Worm (Caenorhabditis elegans) whole organism, late embryonic: ENCODE results near the gene lys-1.

Experiments
- C08G9.2 ChIP-seq: sonication (generic microtip); optimal IDR thresholded peaks from 2 replicates; lab custom pipeline; 2016; ENCODE audit warnings: mild to moderate bottlenecking, missing genetic modification characterization, moderate library complexity, missing compliant biosample characterization
- C38D4.7 ChIP-seq: fragments of 200-800 bp; sonication (Bioruptor generic); optimal IDR thresholded peaks from 2 replicates; lab custom pipeline; 2018; ENCODE audit warnings: mild to moderate bottlenecking, missing genetic modification characterization, moderate library complexity, missing compliant biosample characterization
- K02D7.2 ChIP-seq: sonication (generic microtip); optimal IDR thresholded peaks from 2 replicates; lab custom pipeline; 2017; ENCODE audit warnings: mild to moderate bottlenecking, missing genetic modification characterization, missing compliant biosample characterization
- T23F11.4 ChIP-seq: fragments of 200-800 bp; sonication (Bioruptor generic); optimal IDR thresholded peaks from 2 replicates; lab custom pipeline; 2018; ENCODE audit warnings: mild to moderate bottlenecking, missing genetic modification characterization, missing compliant biosample characterization
- Y22D7AL.16 ChIP-seq: sonication (generic microtip); optimal IDR thresholded peaks from 2 replicates; lab custom pipeline; 2016; ENCODE audit warnings: missing genetic modification characterization, missing compliant biosample characterization
- ceh-14 ChIP-seq: sonication (generic microtip); optimal IDR thresholded peaks from 2 replicates; lab custom pipeline; 2016; ENCODE audit warnings: missing genotype, missing genetic modification characterization, missing compliant biosample characterization
- ceh-18 ChIP-seq: sonication (generic microtip); optimal IDR thresholded peaks from 2 replicates; lab custom pipeline; 2016; ENCODE audit warnings: missing genetic modification characterization, missing compliant biosample characterization
- ceh-19 ChIP-seq: fragments of 200-800 bp; sonication (Bioruptor generic); optimal IDR thresholded peaks from 2 replicates; lab custom pipeline; 2018; ENCODE audit warnings: mild to moderate bottlenecking, missing genetic modification characterization, missing compliant biosample characterization
- ceh-30 ChIP-seq: fragments of 150-350 bp; optimal IDR thresholded peaks from 2 replicates; lab custom pipeline; 2014; ENCODE audit warnings: missing biosample characterization, missing genetic modification characterization
- ceh-45 ChIP-seq: fragments of 200-800 bp; sonication (Bioruptor generic); IDR thresholded peaks from 2 replicates; pipeline ENCODE4 v1.3.6; 2022; ENCODE audit warnings: missing genetic modification reagents, missing genetic modification characterization, missing compliant biosample characterization
- ceh-48 ChIP-seq: sonication (generic microtip); optimal IDR thresholded peaks from 2 replicates; lab custom pipeline; 2016; ENCODE audit warnings: missing genetic modification characterization, inconsistent platforms, missing compliant biosample characterization
- ceh-9 ChIP-seq: sonication (generic microtip); optimal IDR thresholded peaks from 2 replicates; lab custom pipeline; 2016; ENCODE audit warnings: mild to moderate bottlenecking, missing genetic modification characterization, inconsistent platforms, missing compliant biosample characterization
- che-1 ChIP-seq: sonication (generic microtip); optimal IDR thresholded peaks from 2 replicates; lab custom pipeline; 2016; ENCODE audit warnings: mild to moderate bottlenecking, missing genetic modification characterization, missing compliant biosample characterization
- dmd-4 ChIP-seq: sonication (generic microtip); optimal IDR thresholded peaks from 2 replicates; lab custom pipeline; 2016; ENCODE audit warnings: borderline replicate concordance, missing genetic modification characterization, missing compliant biosample characterization
- dve-1 ChIP-seq: sonication (generic microtip); optimal IDR thresholded peaks from 2 replicates; lab custom pipeline; 2017; ENCODE audit warnings: antibody characterized with exemption, mild to moderate bottlenecking, missing genetic modification characterization, missing compliant biosample characterization
- ets-4 ChIP-seq: sonication (generic microtip); optimal IDR thresholded peaks from 2 replicates; lab custom pipeline; 2016; ENCODE audit warnings: missing genetic modification characterization, missing compliant biosample characterization
- eyg-1 ChIP-seq: sonication (generic microtip); optimal IDR thresholded peaks from 2 replicates; lab custom pipeline; 2016; ENCODE audit warnings: missing genotype, missing genetic modification characterization, missing compliant biosample characterization
- fkh-10 ChIP-seq: fragments of 150-350 bp; optimal IDR thresholded peaks from 2 replicates; lab custom pipeline; 2014; ENCODE audit warnings: missing biosample characterization, missing genetic modification reagents, missing genetic modification characterization
- fkh-6 ChIP-seq: sonication (generic microtip); optimal IDR thresholded peaks from 2 replicates; lab custom pipeline; 2016; ENCODE audit warnings: missing genetic modification characterization, missing compliant biosample characterization
- gmeb-2 ChIP-seq: sonication (generic microtip); optimal IDR thresholded peaks from 2 replicates; lab custom pipeline; 2016; ENCODE audit warnings: missing genetic modification characterization, inconsistent platforms, missing compliant biosample characterization
- hlh-13 ChIP-seq: fragments of 200-800 bp; sonication (Bioruptor generic); optimal IDR thresholded peaks from 2 replicates; lab custom pipeline; 2018; ENCODE audit warnings: mild to moderate bottlenecking, missing genetic modification characterization, missing compliant biosample characterization
- hlh-30 ChIP-seq: sonication (generic microtip); optimal IDR thresholded peaks from 2 replicates; lab custom pipeline; 2017; ENCODE audit warnings: antibody characterized with exemption, missing genetic modification characterization, missing compliant biosample characterization; ENCODE audit not compliant: insufficient read depth
- hlh-8 ChIP-seq: sonication (generic microtip); optimal IDR thresholded peaks from 2 replicates; lab custom pipeline; 2016; ENCODE audit warnings: missing genotype, missing genetic modification characterization, missing compliant biosample characterization
- lin-11 ChIP-seq: fragments of 200-800 bp; sonication (Bioruptor generic); optimal IDR thresholded peaks from 2 replicates; lab custom pipeline; 2018; ENCODE audit warnings: mild to moderate bottlenecking, missing genetic modification characterization, missing compliant biosample characterization
- madf-2 ChIP-seq: sonication (generic microtip); optimal IDR thresholded peaks from 2 replicates; lab custom pipeline; 2017; ENCODE audit warnings: missing genetic modification characterization, missing compliant biosample characterization
- odd-2 ChIP-seq: sonication (generic microtip); optimal IDR thresholded peaks from 2 replicates; lab custom pipeline; 2017; ENCODE audit warnings: antibody characterized with exemption, mild to moderate bottlenecking, missing genetic modification characterization, missing compliant biosample characterization
- pag-3 ChIP-seq: sonication (generic microtip); optimal IDR thresholded peaks from 2 replicates; lab custom pipeline; 2016; ENCODE audit warnings: missing compliant biosample characterization, missing genetic modification characterization, borderline replicate concordance
- pat-9 ChIP-seq: fragments of 200-800 bp; sonication (Bioruptor generic); optimal IDR thresholded peaks from 2 replicates; lab custom pipeline; 2018; ENCODE audit warnings: mild to moderate bottlenecking, missing genetic modification characterization, moderate library complexity, missing compliant biosample characterization
- pha-2 ChIP-seq: sonication (generic microtip); optimal IDR thresholded peaks from 2 replicates; lab custom pipeline; 2017; ENCODE audit warnings: mild to moderate bottlenecking, missing genetic modification characterization, missing compliant biosample characterization
- pha-4 ChIP-seq: fragments of 150-350 bp; optimal IDR thresholded peaks from 2 replicates; lab custom pipeline; 2018; ENCODE audit warnings: missing biosample characterization, missing genetic modification reagents, missing genetic modification characterization
- pros-1 ChIP-seq: fragments of 150-350 bp; optimal IDR thresholded peaks from 2 replicates; lab custom pipeline; 2014; ENCODE audit warnings: missing biosample characterization, missing genetic modification reagents, missing genetic modification characterization
- ref-2 ChIP-seq: sonication (generic microtip); optimal IDR thresholded peaks from 2 replicates; lab custom pipeline; 2016; ENCODE audit warnings: missing genetic modification characterization, missing compliant biosample characterization
- rnt-1 ChIP-seq: sonication (generic microtip); optimal IDR thresholded peaks from 2 replicates; lab custom pipeline; 2016; ENCODE audit warnings: missing genetic modification characterization, missing compliant biosample characterization
- sox-2 ChIP-seq: fragments of 200-800 bp; sonication (Bioruptor generic); IDR thresholded peaks from 2 replicates; pipeline ENCODE4 v1.3.6; 2022; ENCODE audit warnings: missing genetic modification reagents, missing genetic modification characterization, missing compliant biosample characterization
- sox-4 ChIP-seq: sonication (generic microtip); optimal IDR thresholded peaks from 2 replicates; lab custom pipeline; 2017; ENCODE audit warnings: mild to moderate bottlenecking, missing genetic modification characterization, inconsistent platforms, missing compliant biosample characterization
- syd-9 ChIP-seq: sonication (generic microtip); optimal IDR thresholded peaks from 2 replicates; lab custom pipeline; 2016; ENCODE audit warnings: mild to moderate bottlenecking, missing genetic modification characterization, moderate library complexity, missing compliant biosample characterization
- tbx-7 ChIP-seq: sonication (generic microtip); optimal IDR thresholded peaks from 2 replicates; lab custom pipeline; 2016; ENCODE audit warnings: missing genotype, missing genetic modification characterization, missing compliant biosample characterization
- ttx-3 ChIP-seq: sonication (generic microtip); optimal IDR thresholded peaks from 2 replicates; lab custom pipeline; 2016; ENCODE audit warnings: missing genetic modification reagents, missing genetic modification characterization, missing compliant biosample characterization
- unc-3 ChIP-seq, 2 experiments: fragments of 200-800 bp in 1 of 2; sonication (Bioruptor generic) in 1 of 2; sonication (generic microtip) in 1 of 2; conservative IDR thresholded peaks in 1 of 2; optimal IDR thresholded peaks in 1 of 2; 2 replicates each; pipeline versions ENCODE4 v1.3.6 to Lab custom; 2016 to 2022; ENCODE audit warnings: missing compliant biosample characterization in 2 of 2, missing genetic modification characterization in 2 of 2, missing genetic modification reagents in 1 of 2
- unc-42 ChIP-seq: sonication (generic microtip); optimal IDR thresholded peaks from 2 replicates; lab custom pipeline; 2016; ENCODE audit warnings: missing genotype, missing genetic modification characterization, missing compliant biosample characterization
- ztf-16 ChIP-seq: sonication (generic microtip); optimal IDR thresholded peaks from 2 replicates; lab custom pipeline; 2017; ENCODE audit warnings: missing genetic modification characterization, missing compliant biosample characterization

lys-1 gene

DNA sequence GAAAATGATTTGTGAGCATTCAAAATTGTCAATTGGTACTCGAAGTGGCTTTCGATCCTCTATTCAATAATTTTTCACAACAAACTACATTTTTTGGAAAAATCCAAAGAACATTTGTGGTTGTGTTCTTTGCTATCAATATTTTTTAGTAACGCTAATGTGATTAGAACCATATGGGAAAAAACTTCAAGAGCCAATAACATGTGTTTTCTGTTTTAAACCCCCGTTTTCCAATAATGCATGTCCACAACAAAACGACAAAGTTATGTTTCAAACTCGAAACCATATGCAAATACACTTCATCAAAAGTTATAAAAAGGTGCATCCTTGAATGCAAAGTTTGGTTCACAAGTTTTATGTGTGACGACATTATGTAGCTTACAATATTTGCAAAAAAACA, 8.1 kb downstream of the lys-1 start:
- TF ChIP-seq eyg-1 (tag; lab: Kevin White, UChicago), result no peak
- no peak for TF ChIP-seq ceh-48 (tag; lab: Kevin White, UChicago)
- TF ChIP-seq sox-4 (tag; lab: Kevin White, UChicago), result no peak
- TF ChIP-seq ceh-30 (tag; lab: Kevin White, UChicago), result no peak
- no peak for TF ChIP-seq ceh-18 (tag; lab: Kevin White, UChicago)
- TF ChIP-seq ceh-45, result no peak
- TF ChIP-seq hlh-13 (GFP tag; lab: Kevin White, UChicago), result no peak
- TF ChIP-seq Y22D7AL.16 (tag; lab: Kevin White, UChicago), result no peak
- no peak for TF ChIP-seq T23F11.4
- TF ChIP-seq sox-2 (GFP tag; lab: Robert Waterston, UW), result no peak
- no peak for TF ChIP-seq ttx-3 (tag; lab: Kevin White, UChicago)
- TF ChIP-seq, all 69 proteins: peak for 0

DNA sequence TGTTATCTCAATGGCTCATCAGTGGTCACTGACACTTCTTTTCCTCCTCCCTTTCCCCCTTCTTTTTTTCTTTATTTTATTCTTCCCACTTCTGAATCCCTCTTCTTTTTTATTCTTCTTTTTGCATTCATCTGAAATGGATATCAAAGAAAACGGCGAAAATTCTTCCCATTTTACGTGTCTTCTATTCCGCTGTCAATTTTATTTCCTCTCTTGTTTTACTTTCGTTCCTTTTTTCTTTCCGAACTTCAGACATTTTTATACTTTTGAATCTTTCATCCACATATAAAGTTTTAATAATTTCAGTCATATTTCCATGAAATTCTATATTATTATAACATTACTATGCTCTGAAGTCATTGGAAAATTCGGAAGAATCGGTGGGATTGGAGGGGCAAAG, 9.6 kb downstream of the lys-1 start, which contains the start of gene B0024.3:
Gene B0024.3 (plus strand): TSS at position 301 of the 400 bp plus-strand sequence.
- TF ChIP-seq tbx-7 (no peak), ceh-18 (tag; lab: Kevin White, UChicago) (no peak)
- TF ChIP-seq, all 69 proteins: peak for 0

DNA sequence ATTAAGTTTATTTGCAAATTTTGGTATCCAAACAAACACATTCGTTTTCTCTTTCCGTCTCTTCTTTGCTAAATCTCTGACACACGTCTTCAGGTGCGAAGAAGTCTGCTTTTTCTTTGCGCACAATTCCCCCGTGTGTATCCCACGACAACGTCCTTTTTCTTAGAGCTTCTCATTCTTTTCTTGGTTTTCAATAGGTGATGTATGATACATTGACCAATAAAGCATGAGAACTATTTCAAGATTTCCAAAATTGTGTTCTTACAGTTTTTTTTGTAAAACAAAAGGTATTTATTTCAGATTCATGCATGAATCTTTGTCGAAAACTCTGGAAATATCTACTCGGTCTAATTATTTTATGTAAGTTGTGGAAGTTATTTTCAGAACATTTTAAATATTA, 12.0 kb downstream of the lys-1 start, which contains the start of gene B0024.15:
Gene B0024.15 (plus strand): TSS at position 301 of the 400 bp plus-strand sequence.
- TF ChIP-seq pha-2 (tag; lab: Kevin White, UChicago) (no peak), pha-4 (tag; lab: Kevin White, UChicago) (no peak), lin-11 (tag; lab: Kevin White, UChicago) (no peak), hlh-30 (tag; lab: Kevin White, UChicago) (no peak), dmd-4 (tag; lab: Kevin White, UChicago) (no peak), hlh-8 (tag; lab: Kevin White, UChicago) (no peak), ceh-14 (tag; lab: Kevin White, UChicago) (no peak), C08G9.2 (no peak), ceh-30 (tag; lab: Kevin White, UChicago) (no peak), ceh-18 (tag; lab: Kevin White, UChicago) (no peak), unc-42 (tag; lab: Kevin White, UChicago) (no peak), ztf-16 (tag; lab: Kevin White, UChicago) (no peak), rnt-1 (tag; lab: Kevin White, UChicago) (no peak), dve-1 (tag; lab: Kevin White, UChicago) (no peak)

DNA sequence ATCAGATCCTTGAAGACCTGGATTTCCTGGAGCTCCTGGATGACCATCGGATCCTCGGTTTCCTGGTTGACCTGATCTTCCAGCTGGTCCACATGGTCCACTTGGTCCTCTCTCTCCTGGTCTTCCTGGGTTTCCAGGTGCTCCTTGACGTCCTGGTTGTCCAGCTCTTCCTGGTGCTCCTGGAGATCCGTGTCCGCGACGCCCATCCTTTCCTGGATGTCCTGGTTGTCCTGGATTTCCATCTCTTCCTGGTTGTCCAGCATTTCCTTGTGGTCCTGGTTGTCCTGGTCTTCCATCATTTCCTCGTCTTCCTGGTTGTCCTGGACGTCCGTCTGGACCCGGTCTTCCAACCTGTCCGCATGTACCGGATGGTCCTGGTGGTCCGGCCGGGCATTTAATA, 14.1 kb downstream of the lys-1 start:
- TF ChIP-seq ref-2 (tag; lab: Kevin White, UChicago), result no peak
- TF ChIP-seq pag-3 (tag; lab: Kevin White, UChicago), result no peak
- TF ChIP-seq hlh-30 (tag; lab: Kevin White, UChicago), result no peak
- TF ChIP-seq K02D7.2, result no peak
- TF ChIP-seq che-1 (tag; lab: Kevin White, UChicago), result no peak
- TF ChIP-seq fkh-10 (GFP tag; lab: Kevin White, UChicago), result no peak
- TF ChIP-seq madf-2 (tag; lab: Kevin White, UChicago), result no peak
- TF ChIP-seq gmeb-2, result no peak

DNA sequence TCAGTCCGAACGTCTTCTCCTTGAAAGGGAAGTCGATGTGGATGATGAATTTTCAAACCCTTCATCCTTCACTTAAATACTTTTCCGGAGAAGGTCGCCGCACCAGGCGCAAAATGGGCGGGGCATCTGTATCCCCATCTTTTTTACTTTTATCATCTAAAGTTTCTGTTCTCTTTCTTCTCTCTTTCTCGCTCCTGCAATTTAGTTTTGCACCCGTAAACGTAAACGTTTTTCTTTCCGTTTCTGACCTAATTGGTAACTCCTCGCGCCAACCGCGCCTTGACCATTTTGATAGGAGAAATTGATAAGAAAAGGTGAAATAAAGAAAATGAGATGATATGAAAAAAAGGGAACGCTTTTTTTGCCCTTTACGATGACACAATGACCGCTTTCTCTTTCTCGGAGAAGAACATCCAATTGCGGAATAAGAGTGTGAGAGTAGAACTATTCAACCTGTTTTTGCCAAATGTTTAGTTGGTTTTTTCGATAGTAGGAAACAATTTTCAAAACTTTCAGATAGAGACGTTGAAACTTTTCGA, 15.2 kb downstream of the lys-1 start, which contains the start of gene col-149:
Gene col-149 (minus strand): TSS at position 51 of the 539 bp plus-strand sequence.
- no peak for TF ChIP-seq ceh-9
- no peak for TF ChIP-seq C38D4.7 (GFP tag; lab: Kevin White, UChicago)
- TF ChIP-seq ets-4 (tag; lab: Kevin White, UChicago), result no peak
- TF ChIP-seq pag-3 (tag; lab: Kevin White, UChicago), result no peak
- TF ChIP-seq ttx-3 (tag; lab: Kevin White, UChicago), result no peak
- TF ChIP-seq unc-3 (GFP tag; conservative IDR thresholded peaks at IDR 0.05; lab: Robert Waterston, UW), result no peak
- no peak for TF ChIP-seq unc-3 (tag; optimal IDR thresholded peaks at IDR 0.05; lab: Kevin White, UChicago)
- TF ChIP-seq pat-9, result no peak
- TF ChIP-seq tbx-7, result no peak
- TF ChIP-seq fkh-6, result no peak
- TF ChIP-seq pros-1 (tag; lab: Kevin White, UChicago), result no peak
- no peak for TF ChIP-seq K02D7.2
- TF ChIP-seq odd-2 (tag; lab: Kevin White, UChicago), result no peak
- no peak for TF ChIP-seq ztf-16 (tag; lab: Kevin White, UChicago)
- no peak for TF ChIP-seq lin-11 (tag; lab: Kevin White, UChicago)
- TF ChIP-seq pha-2 (tag; lab: Kevin White, UChicago), result no peak
- TF ChIP-seq madf-2 (tag; lab: Kevin White, UChicago), result no peak
- no peak for TF ChIP-seq ceh-19 (GFP tag; lab: Kevin White, UChicago)
- TF ChIP-seq syd-9, result no peak
- no peak for TF ChIP-seq ceh-45
